Worm (Caenorhabditis elegans): Measurements from ENCODE around the gene T22B7.4.

T22B7.4 gene

DNA sequence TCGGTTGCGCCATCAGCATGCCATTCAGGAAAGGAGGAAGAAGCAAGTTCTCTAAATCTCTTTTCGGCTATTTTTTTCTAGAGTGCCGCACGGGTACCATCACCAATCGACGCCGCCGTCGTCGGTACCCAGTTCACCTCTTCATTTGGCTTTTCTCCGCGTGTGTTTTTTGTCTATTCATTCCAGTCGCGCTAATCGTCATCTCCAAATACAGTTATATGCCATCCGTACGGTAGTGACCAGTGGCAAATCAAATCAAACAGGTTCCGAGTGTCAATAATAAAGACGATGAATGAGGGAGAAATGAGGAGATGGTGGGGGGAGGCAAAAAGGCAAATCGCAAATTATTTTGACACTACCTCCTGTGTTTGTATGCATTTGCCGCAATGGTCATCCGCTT lies 20.0 kb upstream of the T22B7.4 start:
- TF ChIP-seq aly-1 (tag; optimal IDR thresholded peaks at IDR 0.05) (no peak), pes-1 (GFP tag; IDR thresholded peaks at IDR 0.05) (no peak), tbx-11 (GFP tag; IDR thresholded peaks at IDR 0.05) (no peak), ceh-36 (tag; optimal IDR thresholded peaks at IDR 0.05) (no peak), hmg-4 (GFP tag; optimal IDR thresholded peaks at IDR 0.05) (no peak), hnd-1 (tag; optimal IDR thresholded peaks at IDR 0.05) (no peak), sea-1 (GFP tag; conservative IDR thresholded peaks at IDR 0.05) (no peak), ama-1 (optimal IDR thresholded peaks at IDR 0.05) (no peak), ceh-13 (GFP tag; optimal IDR thresholded peaks at IDR 0.05) (no peak), hmbx-1 (tag; optimal IDR thresholded peaks at IDR 0.05) (no peak), scrt-1 (GFP tag; IDR thresholded peaks at IDR 0.05) (no peak), F13C5.2 (tag; optimal IDR thresholded peaks at IDR 0.05) (no peak), B0310.2 (tag; optimal IDR thresholded peaks at IDR 0.05) (no peak), tbx-37 (GFP tag; conservative IDR thresholded peaks at IDR 0.05) (no peak), tra-4 (tag; optimal IDR thresholded peaks at IDR 0.05) (no peak), ets-7 (tag; optimal IDR thresholded peaks at IDR 0.05) (no peak), flt-1 (GFP tag; IDR thresholded peaks at IDR 0.05) (no peak)

DNA sequence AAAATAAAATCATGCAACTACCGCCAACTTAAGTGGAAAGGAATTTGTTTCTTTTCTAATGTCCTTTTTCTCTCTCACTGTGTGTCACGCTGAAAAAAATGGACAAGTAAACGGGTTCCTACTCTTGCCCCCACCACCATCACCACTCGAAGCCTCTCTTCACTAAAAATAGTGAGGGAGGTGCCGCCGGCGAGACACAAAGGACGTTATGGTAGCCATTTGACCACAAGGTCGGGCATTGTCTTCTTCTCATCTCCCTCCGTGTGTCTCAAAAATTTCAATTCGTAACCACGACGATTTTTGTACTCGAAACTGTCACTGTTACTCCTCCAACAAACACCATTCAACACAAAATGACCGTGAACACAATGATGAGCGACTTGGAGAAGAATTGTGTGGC lies 18.4 kb upstream of the T22B7.4 start, which contains the start of gene T22B7.22:
Gene T22B7.22, plus strand, starts transcription at position 354 of the 400 bp plus-strand sequence.
- TF ChIP-seq B0310.2 (tag; optimal IDR thresholded peaks at IDR 0.05) = no peak
- no peak for TF ChIP-seq F13C5.2 (tag; optimal IDR thresholded peaks at IDR 0.05)
- TF ChIP-seq sea-1 (GFP tag; conservative IDR thresholded peaks at IDR 0.05) = no peak
- no peak for TF ChIP-seq tra-4 (tag; optimal IDR thresholded peaks at IDR 0.05)
- no peak for TF ChIP-seq hmg-4 (GFP tag; optimal IDR thresholded peaks at IDR 0.05)
- TF ChIP-seq hmbx-1 (tag; optimal IDR thresholded peaks at IDR 0.05) = no peak
- TF ChIP-seq pes-1 (GFP tag; IDR thresholded peaks at IDR 0.05) = no peak
- no peak for TF ChIP-seq aly-1 (tag; optimal IDR thresholded peaks at IDR 0.05)
- no peak for TF ChIP-seq ama-1 (optimal IDR thresholded peaks at IDR 0.05)
- no peak for TF ChIP-seq ceh-36 (tag; optimal IDR thresholded peaks at IDR 0.05)

DNA sequence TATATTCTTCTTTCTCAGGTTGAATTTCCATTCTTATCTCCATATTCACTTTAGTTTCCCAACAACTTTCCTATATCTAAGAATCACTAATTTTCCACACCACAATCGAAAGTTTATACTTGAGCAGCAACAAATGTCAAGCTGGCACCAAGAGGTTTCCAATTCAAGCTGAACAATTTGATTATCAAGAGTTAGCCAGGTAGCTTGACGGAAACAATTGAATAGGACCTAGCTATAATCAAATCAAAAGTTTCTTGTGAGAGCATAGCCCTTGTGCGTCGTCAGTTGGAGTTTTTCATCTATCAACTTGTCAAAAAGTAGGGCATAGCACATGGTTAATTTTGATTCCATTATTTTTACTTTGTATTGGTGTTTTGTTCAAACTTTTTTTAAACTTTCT lies 14.4 kb upstream of the T22B7.4 start:
- no peak for TF ChIP-seq hnd-1 (tag; optimal IDR thresholded peaks at IDR 0.05)
- no peak for TF ChIP-seq B0310.2 (tag; optimal IDR thresholded peaks at IDR 0.05)

DNA sequence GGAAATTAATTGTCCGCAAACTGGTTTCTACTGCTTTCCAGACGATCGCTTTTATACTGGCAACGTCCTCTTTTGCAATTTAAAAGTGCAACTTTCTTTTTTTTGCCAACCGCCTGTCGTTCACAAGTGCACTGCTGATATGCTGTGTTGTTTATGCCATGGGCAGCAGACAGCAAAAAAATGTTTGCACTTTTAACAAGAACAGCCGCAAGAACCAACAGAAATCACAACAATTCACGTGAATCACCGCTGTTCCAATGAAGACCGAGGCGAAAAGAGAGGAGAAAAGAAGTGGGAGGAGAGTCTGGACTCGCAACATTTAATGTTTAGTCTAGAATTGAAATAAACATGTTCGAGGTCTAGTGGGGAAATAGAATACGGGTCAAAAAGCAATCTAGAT lies 12.6 kb upstream of the T22B7.4 start, which contains the start of gene T22B7.7:
Gene T22B7.7, minus strand, starts transcription at position 262 of the 400 bp plus-strand sequence.
- TF ChIP-seq ceh-13 (GFP tag; optimal IDR thresholded peaks at IDR 0.05) = no peak
- no peak for TF ChIP-seq hmbx-1 (tag; optimal IDR thresholded peaks at IDR 0.05)
- no peak for TF ChIP-seq tbx-37 (GFP tag; conservative IDR thresholded peaks at IDR 0.05)
- no peak for TF ChIP-seq B0310.2 (tag; optimal IDR thresholded peaks at IDR 0.05)
- TF ChIP-seq aly-1 (tag; optimal IDR thresholded peaks at IDR 0.05) = no peak
- TF ChIP-seq hnd-1 (tag; optimal IDR thresholded peaks at IDR 0.05) = no peak
- TF ChIP-seq scrt-1 (GFP tag; IDR thresholded peaks at IDR 0.05) = no peak
- TF ChIP-seq ets-7 (tag; optimal IDR thresholded peaks at IDR 0.05) = no peak
- TF ChIP-seq pes-1 (GFP tag; IDR thresholded peaks at IDR 0.05) = no peak
- TF ChIP-seq ceh-36 (tag; optimal IDR thresholded peaks at IDR 0.05) = no peak
- TF ChIP-seq flt-1 (GFP tag; IDR thresholded peaks at IDR 0.05) = no peak
- no peak for TF ChIP-seq tra-4 (tag; optimal IDR thresholded peaks at IDR 0.05)
- no peak for TF ChIP-seq ama-1 (optimal IDR thresholded peaks at IDR 0.05)
- TF ChIP-seq sea-1 (GFP tag; conservative IDR thresholded peaks at IDR 0.05) = no peak
- no peak for TF ChIP-seq hmg-4 (GFP tag; optimal IDR thresholded peaks at IDR 0.05)

DNA sequence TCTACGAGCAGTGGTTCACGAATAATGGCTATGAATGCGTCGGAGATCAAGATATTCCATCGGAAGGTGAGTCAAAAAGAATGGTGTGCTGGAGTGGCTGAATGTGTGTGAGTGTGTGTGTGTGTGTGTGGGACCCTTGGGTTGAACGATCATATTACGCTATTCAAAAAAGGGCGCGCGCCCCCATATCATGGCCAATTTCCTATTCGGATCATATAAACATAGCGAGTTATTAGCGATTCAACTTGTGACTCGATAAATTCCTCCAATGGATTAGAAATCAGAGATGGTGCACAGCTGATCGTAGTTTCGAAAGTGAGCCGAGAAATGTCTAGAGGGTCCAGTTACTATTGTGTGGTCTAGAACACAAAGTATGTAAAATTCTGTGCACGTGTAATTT lies 6.7 kb upstream of the T22B7.4 start, which contains the start of gene srv-7:
Gene srv-7, minus strand, starts transcription at position 101 of the 400 bp plus-strand sequence.
- TF ChIP-seq hmbx-1 (tag; optimal IDR thresholded peaks at IDR 0.05) = no peak

DNA sequence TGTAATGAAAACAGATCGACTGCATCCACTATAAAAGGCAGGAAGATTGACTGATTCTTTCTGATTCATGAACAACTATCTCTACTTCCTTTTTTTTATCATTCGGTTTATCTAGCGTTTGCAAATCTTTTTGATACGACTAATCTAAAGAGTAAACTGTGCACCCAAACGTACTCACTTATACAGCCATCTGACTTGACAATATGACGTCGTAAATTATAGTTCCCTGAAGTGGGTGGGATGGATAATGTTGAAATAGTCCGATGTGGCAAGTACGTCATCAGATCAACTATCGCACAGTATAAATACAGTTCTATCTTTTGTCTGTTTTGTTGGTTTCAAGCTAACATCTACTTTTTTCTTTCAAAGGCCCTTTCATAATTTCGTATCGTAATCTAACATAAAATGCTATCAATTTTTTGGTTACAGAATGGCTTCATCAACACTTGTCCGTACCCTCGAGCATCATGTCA lies 5.8 kb upstream of the T22B7.4 start, which contains the start of gene T22B7.3:
Gene T22B7.3, plus strand, starts transcription at position 423 of the 473 bp plus-strand sequence.
- no peak for TF ChIP-seq hmbx-1 (tag; optimal IDR thresholded peaks at IDR 0.05)
- TF ChIP-seq scrt-1 (GFP tag; IDR thresholded peaks at IDR 0.05) = no peak
- no peak for TF ChIP-seq ets-7 (tag; optimal IDR thresholded peaks at IDR 0.05)
- no peak for TF ChIP-seq aly-1 (tag; optimal IDR thresholded peaks at IDR 0.05)
- TF ChIP-seq hmg-4 (GFP tag; optimal IDR thresholded peaks at IDR 0.05) = no peak
- no peak for TF ChIP-seq B0310.2 (tag; optimal IDR thresholded peaks at IDR 0.05)
- TF ChIP-seq ceh-36 (tag; optimal IDR thresholded peaks at IDR 0.05) = no peak
- no peak for TF ChIP-seq tra-4 (tag; optimal IDR thresholded peaks at IDR 0.05)
- no peak for TF ChIP-seq tbx-37 (GFP tag; conservative IDR thresholded peaks at IDR 0.05)
- TF ChIP-seq pes-1 (GFP tag; IDR thresholded peaks at IDR 0.05) = no peak
- TF ChIP-seq F13C5.2 (tag; optimal IDR thresholded peaks at IDR 0.05) = no peak
- no peak for TF ChIP-seq hnd-1 (tag; optimal IDR thresholded peaks at IDR 0.05)
- no peak for TF ChIP-seq tbx-11 (GFP tag; IDR thresholded peaks at IDR 0.05)
- no peak for TF ChIP-seq flt-1 (GFP tag; IDR thresholded peaks at IDR 0.05)
- no peak for TF ChIP-seq sea-1 (GFP tag; conservative IDR thresholded peaks at IDR 0.05)

DNA sequence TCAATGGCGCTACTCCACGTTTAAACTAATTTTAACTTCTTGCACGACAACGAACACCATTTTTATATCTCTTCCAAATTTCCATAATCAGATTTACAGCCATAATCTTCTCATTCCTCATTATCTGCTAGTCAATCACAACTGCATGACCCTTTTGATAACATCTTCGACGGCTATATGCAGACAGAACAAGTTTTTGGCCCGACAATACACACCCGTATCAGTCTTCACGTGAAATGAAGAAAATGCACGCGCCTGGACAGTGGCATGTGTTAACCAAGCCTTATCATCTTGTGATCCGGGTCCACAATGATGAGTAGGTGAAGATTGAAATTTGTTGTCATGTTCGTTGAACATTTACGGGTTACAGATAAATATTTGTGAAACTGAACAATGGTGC lies 4.4 kb upstream of the T22B7.4 start:
- TF ChIP-seq hmbx-1 (tag; optimal IDR thresholded peaks at IDR 0.05) = no peak
- no peak for TF ChIP-seq ets-7 (tag; optimal IDR thresholded peaks at IDR 0.05)
- no peak for TF ChIP-seq tbx-11 (GFP tag; IDR thresholded peaks at IDR 0.05)
- no peak for TF ChIP-seq flt-1 (GFP tag; IDR thresholded peaks at IDR 0.05)
- TF ChIP-seq B0310.2 (tag; optimal IDR thresholded peaks at IDR 0.05) = no peak
- TF ChIP-seq tra-4 (tag; optimal IDR thresholded peaks at IDR 0.05) = no peak

DNA sequence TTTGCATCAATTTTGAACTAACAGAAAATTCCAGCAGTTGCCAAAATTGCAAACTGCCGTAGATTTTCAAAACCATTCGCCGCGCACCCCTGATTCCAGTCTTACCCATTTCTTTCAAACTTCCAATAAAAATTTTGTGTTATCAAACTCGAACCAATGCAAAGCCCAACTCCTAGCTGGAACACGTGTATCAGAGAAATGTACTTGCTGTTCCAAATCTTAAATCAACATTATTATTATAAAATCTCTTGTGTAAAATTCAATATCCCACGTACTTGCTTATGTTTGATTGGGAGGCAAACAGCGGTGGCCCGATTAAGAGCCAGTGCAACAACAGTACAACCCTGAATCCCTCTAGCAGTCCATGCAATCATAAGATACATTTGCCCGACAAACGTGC lies 2.9 kb upstream of the T22B7.4 start:
- TF ChIP-seq ama-1 (optimal IDR thresholded peaks at IDR 0.05) (no peak), tbx-11 (GFP tag; IDR thresholded peaks at IDR 0.05) (no peak), hmbx-1 (tag; optimal IDR thresholded peaks at IDR 0.05) (no peak), scrt-1 (GFP tag; IDR thresholded peaks at IDR 0.05) (no peak), ets-7 (tag; optimal IDR thresholded peaks at IDR 0.05) (no peak), aly-1 (tag; optimal IDR thresholded peaks at IDR 0.05) (no peak), ceh-36 (tag; optimal IDR thresholded peaks at IDR 0.05) (no peak), hmg-4 (GFP tag; optimal IDR thresholded peaks at IDR 0.05) (no peak), pes-1 (GFP tag; IDR thresholded peaks at IDR 0.05) (no peak), tra-4 (tag; optimal IDR thresholded peaks at IDR 0.05) (no peak), hnd-1 (tag; optimal IDR thresholded peaks at IDR 0.05) (no peak), F13C5.2 (tag; optimal IDR thresholded peaks at IDR 0.05) (no peak)
